Worm (Caenorhabditis elegans) whole organism, L1 larva: ENCODE data around the gene air-1.

Experiments used
- C04F5.9 ChIP-seq: sonication (generic microtip); optimal IDR thresholded peaks from 2 replicates; lab custom pipeline; 2016; ENCODE audit warnings: missing genetic modification characterization, missing compliant biosample characterization
- C16A3.4 ChIP-seq: fragments of 150-350 bp; optimal IDR thresholded peaks from 2 replicates; lab custom pipeline; 2014; ENCODE audit warnings: missing biosample characterization, missing genetic modification characterization
- Y116A8C.19 ChIP-seq: sonication (generic microtip); optimal IDR thresholded peaks from 2 replicates; lab custom pipeline; 2016; ENCODE audit warnings: missing compliant biosample characterization, missing genetic modification characterization, borderline replicate concordance
- aly-2 ChIP-seq: fragments of 150-350 bp; optimal IDR thresholded peaks from 2 replicates; lab custom pipeline; 2014; ENCODE audit warnings: missing biosample characterization, missing genetic modification characterization
- ama-1 ChIP-seq: fragments of 150-350 bp; optimal IDR thresholded peaks from 2 replicates; lab custom pipeline; 2014
- ceh-82 ChIP-seq, 3 experiments: fragments of 150-350 bp in 1 of 3; sonication (generic microtip) in 2 of 3; optimal IDR thresholded peaks; 2 replicates each; lab custom pipeline; 2014 to 2017; ENCODE audit warnings: missing biosample characterization in 3 of 3, missing genetic modification characterization in 3 of 3
- ceh-88 ChIP-seq: fragments of 200-800 bp; sonication (Bioruptor generic); IDR thresholded peaks from 2 replicates; pipeline ENCODE4 v1.3.6; 2022; ENCODE audit warnings: missing genetic modification characterization, missing compliant biosample characterization
- ceh-90 ChIP-seq: sonication (generic microtip); optimal IDR thresholded peaks from 2 replicates; lab custom pipeline; 2016; ENCODE audit warnings: missing genetic modification characterization, missing compliant biosample characterization
- dpl-1 ChIP-seq, 3 experiments: fragments of 150-350 bp in 2 of 3; sonication (generic microtip) in 1 of 3; optimal IDR thresholded peaks; 2 replicates each; lab custom pipeline; 2014 to 2017; ENCODE audit warnings: missing biosample characterization in 3 of 3, missing genetic modification characterization in 3 of 3, missing genetic modification reagents in 3 of 3
- dsc-1 ChIP-seq: sonication (generic microtip); optimal IDR thresholded peaks from 2 replicates; lab custom pipeline; 2016; ENCODE audit warnings: mild to moderate bottlenecking, missing genetic modification characterization, missing compliant biosample characterization
- efl-1 ChIP-seq, 4 experiments: fragments of 150-350 bp; optimal IDR thresholded peaks in 3 of 4; peaks in 1 of 4; 1 replicate in 1 of 4; 2 replicates in 3 of 4; lab custom pipeline; 2014; ENCODE audit warnings: missing biosample characterization in 2 of 4, missing genetic modification characterization in 2 of 4, missing genetic modification reagents in 2 of 4
- efl-3 ChIP-seq: fragments of 200-800 bp; sonication (Bioruptor generic); optimal IDR thresholded peaks from 2 replicates; lab custom pipeline; 2018; ENCODE audit warnings: mild to moderate bottlenecking, missing genetic modification characterization, missing compliant biosample characterization
- egl-13 ChIP-seq: sonication (generic microtip); optimal IDR thresholded peaks from 2 replicates; lab custom pipeline; 2016; ENCODE audit warnings: missing genotype, missing genetic modification reagents, missing genetic modification characterization, missing compliant biosample characterization
- fkh-4 ChIP-seq: sonication (generic microtip); optimal IDR thresholded peaks from 2 replicates; lab custom pipeline; 2016; ENCODE audit warnings: missing compliant biosample characterization, missing genetic modification characterization, borderline replicate concordance
- fos-1 ChIP-seq: fragments of 150-350 bp; optimal IDR thresholded peaks from 2 replicates; lab custom pipeline; 2014; ENCODE audit warnings: missing biosample characterization, missing genetic modification characterization
- grh-1 ChIP-seq: fragments of 200-800 bp; sonication (Bioruptor generic); IDR thresholded peaks from 2 replicates; pipeline ENCODE4 v1.3.6; 2022; ENCODE audit warnings: missing genetic modification reagents, missing genetic modification characterization, missing compliant biosample characterization
- hlh-17 ChIP-seq: fragments of 200-800 bp; sonication (Bioruptor generic); optimal IDR thresholded peaks from 2 replicates; lab custom pipeline; 2018; ENCODE audit warnings: missing genetic modification characterization, mild to moderate bottlenecking, missing compliant biosample characterization, moderate library complexity, borderline replicate concordance
- hlh-4 ChIP-seq: sonication (generic microtip); optimal IDR thresholded peaks from 2 replicates; lab custom pipeline; 2016; ENCODE audit warnings: mild to moderate bottlenecking, missing genetic modification characterization, missing compliant biosample characterization
- hpl-2 ChIP-seq: fragments of 150-350 bp; optimal IDR thresholded peaks from 2 replicates; lab custom pipeline; 2014; ENCODE audit warnings: missing biosample characterization, missing genetic modification reagents, missing genetic modification characterization
- irx-1 ChIP-seq: sonication (generic microtip); optimal IDR thresholded peaks from 2 replicates; lab custom pipeline; 2016; ENCODE audit warnings: missing genetic modification characterization, missing compliant biosample characterization
- isw-1 ChIP-seq: fragments of 200-800 bp; sonication (Bioruptor generic); IDR thresholded peaks from 2 replicates; pipeline ENCODE4 v1.3.6; 2022; ENCODE audit warnings: missing genetic modification characterization, missing compliant biosample characterization
- jun-1 ChIP-seq: fragments of 150-350 bp; optimal IDR thresholded peaks from 2 replicates; lab custom pipeline; 2014; ENCODE audit warnings: missing biosample characterization, missing genetic modification reagents, missing genetic modification characterization
- lin-13 ChIP-seq: fragments of 150-350 bp; optimal IDR thresholded peaks from 2 replicates; lab custom pipeline; 2014; ENCODE audit warnings: missing biosample characterization, missing genetic modification reagents, missing genetic modification characterization
- lin-14 ChIP-seq: fragments of 200-800 bp; sonication (Bioruptor generic); optimal IDR thresholded peaks from 2 replicates; lab custom pipeline; 2018; ENCODE audit warnings: mild to moderate bottlenecking, missing genetic modification characterization, moderate library complexity, missing compliant biosample characterization
- lin-15B ChIP-seq: fragments of 150-350 bp; sonication (generic microtip); optimal IDR thresholded peaks from 3 replicates; lab custom pipeline; 2014; ENCODE audit warnings: missing biosample characterization, missing genetic modification characterization
- lin-35 ChIP-seq, 2 experiments: fragments of 150-350 bp; optimal IDR thresholded peaks; 2 replicates each; lab custom pipeline; 2014; ENCODE audit warnings: missing biosample characterization in 2 of 2, missing genetic modification characterization in 2 of 2, missing genetic modification reagents in 2 of 2
- lin-39 ChIP-seq: fragments of 150-350 bp; optimal IDR thresholded peaks from 2 replicates; lab custom pipeline; 2014; ENCODE audit warnings: missing biosample characterization, missing genetic modification reagents, missing genetic modification characterization
- lir-3 ChIP-seq: sonication (generic microtip); optimal IDR thresholded peaks from 2 replicates; lab custom pipeline; 2016; ENCODE audit warnings: mild to moderate bottlenecking, missing genetic modification characterization, moderate library complexity, missing compliant biosample characterization; ENCODE audit not compliant: poor library complexity
- lsy-2 ChIP-seq, 2 experiments: fragments of 150-350 bp; optimal IDR thresholded peaks; 2 replicates each; lab custom pipeline; 2014; ENCODE audit warnings: missing biosample characterization in 2 of 2, missing genetic modification characterization in 2 of 2
- mdl-1 ChIP-seq, 2 experiments: fragments of 150-350 bp; optimal IDR thresholded peaks; 2 replicates each; lab custom pipeline; 2014 to 2017; ENCODE audit warnings: missing biosample characterization in 2 of 2, missing genetic modification characterization in 2 of 2, inconsistent platforms in 1 of 2
- mef-2 ChIP-seq: fragments of 150-350 bp; optimal IDR thresholded peaks from 2 replicates; lab custom pipeline; 2014; ENCODE audit warnings: missing biosample characterization, missing genetic modification characterization
- mep-1 ChIP-seq: fragments of 150-350 bp; optimal IDR thresholded peaks from 2 replicates; lab custom pipeline; 2014; ENCODE audit warnings: missing biosample characterization, missing genetic modification characterization
- nhr-12 ChIP-seq: sonication (generic microtip); optimal IDR thresholded peaks from 2 replicates; lab custom pipeline; 2017; ENCODE audit warnings: missing biosample characterization, missing genetic modification characterization
- nhr-19 ChIP-seq: fragments of 200-800 bp; sonication (Bioruptor generic); conservative IDR thresholded peaks from 2 replicates; pipeline ENCODE4 v1.3.6; 2022; ENCODE audit warnings: missing genetic modification characterization, missing compliant biosample characterization
- nhr-20 ChIP-seq: sonication (generic microtip); optimal IDR thresholded peaks from 2 replicates; lab custom pipeline; 2016; ENCODE audit warnings: mild to moderate bottlenecking, missing genetic modification characterization, missing compliant biosample characterization
- nhr-28 ChIP-seq: fragments of 150-350 bp; optimal IDR thresholded peaks from 2 replicates; lab custom pipeline; 2014; ENCODE audit warnings: missing biosample characterization, missing genetic modification characterization
- nhr-47 ChIP-seq: sonication (generic microtip); optimal IDR thresholded peaks from 2 replicates; lab custom pipeline; 2016; ENCODE audit warnings: mild to moderate bottlenecking, missing genetic modification characterization, moderate library complexity, missing compliant biosample characterization
- nhr-71 ChIP-seq: sonication (generic microtip); optimal IDR thresholded peaks from 2 replicates; lab custom pipeline; 2016; ENCODE audit warnings: mild to moderate bottlenecking, missing genetic modification characterization, moderate library complexity, missing compliant biosample characterization
- nhr-76 ChIP-seq: sonication (generic microtip); optimal IDR thresholded peaks from 2 replicates; lab custom pipeline; 2017; ENCODE audit warnings: missing biosample characterization, missing genetic modification characterization
- nhr-77 ChIP-seq: fragments of 150-350 bp; optimal IDR thresholded peaks from 2 replicates; lab custom pipeline; 2014; ENCODE audit warnings: missing biosample characterization, missing genetic modification characterization
- nhr-85 ChIP-seq: sonication (generic microtip); peaks from one replicate; lab custom pipeline; 2016; ENCODE audit warnings: missing genetic modification characterization, inconsistent platforms, missing compliant biosample characterization
- nhr-90 ChIP-seq: sonication (generic microtip); optimal IDR thresholded peaks from 2 replicates; lab custom pipeline; 2016; ENCODE audit warnings: mild to moderate bottlenecking, missing genetic modification characterization, missing compliant biosample characterization; ENCODE audit not compliant: poor library complexity
- rnt-1 ChIP-seq: sonication (generic microtip); optimal IDR thresholded peaks from 2 replicates; lab custom pipeline; 2016; ENCODE audit warnings: mild to moderate bottlenecking, missing genetic modification characterization, moderate library complexity, missing compliant biosample characterization
- snu-23 ChIP-seq: sonication (generic microtip); optimal IDR thresholded peaks from 2 replicates; lab custom pipeline; 2016; ENCODE audit warnings: missing genetic modification characterization, missing compliant biosample characterization
- sup-37 ChIP-seq: fragments of 200-800 bp; sonication (Bioruptor generic); optimal IDR thresholded peaks from 2 replicates; lab custom pipeline; 2018; ENCODE audit warnings: mild to moderate bottlenecking, missing genetic modification characterization, missing compliant biosample characterization
- swsn-7 ChIP-seq: sonication (generic microtip); optimal IDR thresholded peaks from 2 replicates; lab custom pipeline; 2016; ENCODE audit warnings: missing genetic modification characterization, missing compliant biosample characterization
- tbx-2 ChIP-seq: sonication (generic microtip); optimal IDR thresholded peaks from 2 replicates; lab custom pipeline; 2016; ENCODE audit warnings: missing genetic modification characterization, missing compliant biosample characterization
- vab-15 ChIP-seq: sonication (generic microtip); optimal IDR thresholded peaks from 2 replicates; lab custom pipeline; 2017; ENCODE audit warnings: missing genotype, mild to moderate bottlenecking, missing genetic modification characterization, missing compliant biosample characterization
- xbp-1 ChIP-seq: sonication (generic microtip); optimal IDR thresholded peaks from 2 replicates; lab custom pipeline; 2016; ENCODE audit warnings: missing genetic modification characterization, missing compliant biosample characterization
- zag-1 ChIP-seq: fragments of 150-350 bp; optimal IDR thresholded peaks from 2 replicates; lab custom pipeline; 2014; ENCODE audit warnings: missing biosample characterization, missing genetic modification characterization

Gene air-1

DNA sequence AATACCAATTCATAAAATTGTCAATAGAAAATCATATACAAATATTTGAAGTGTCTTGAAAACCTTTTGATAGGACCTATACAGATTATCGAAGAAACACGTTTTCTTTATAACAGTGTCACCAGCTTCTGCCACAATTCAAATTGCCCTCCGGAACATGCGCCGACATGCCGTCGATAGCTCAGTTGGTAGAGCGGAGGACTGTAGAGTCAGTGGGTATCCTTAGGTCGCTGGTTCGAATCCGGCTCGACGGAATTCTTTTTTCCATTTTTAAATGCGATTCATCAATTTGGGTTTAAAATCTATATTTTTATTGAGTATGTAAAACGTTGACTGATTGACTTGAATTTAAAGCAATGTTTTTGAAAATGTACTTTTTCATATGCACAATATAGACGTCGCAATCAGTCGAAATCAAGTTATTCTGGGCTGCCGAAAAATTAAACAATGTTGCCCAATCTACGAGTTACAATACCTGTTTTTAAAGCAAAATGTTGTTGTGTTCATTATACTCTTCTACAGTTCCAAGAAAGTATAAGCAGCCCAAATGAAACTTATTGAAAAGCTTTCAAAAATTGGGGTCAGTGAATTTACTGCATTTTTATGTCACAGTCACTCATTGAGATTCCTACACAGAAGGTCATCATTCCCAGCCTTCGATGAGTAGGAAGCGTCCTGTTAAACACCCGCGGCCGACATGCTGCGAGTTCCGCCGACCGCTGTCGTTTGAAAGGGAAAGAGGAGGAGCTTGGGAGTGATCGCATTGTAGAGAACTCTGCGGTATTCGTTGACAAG, 26.2 kb downstream of the air-1 start:
- peak; percentile 90 for TF ChIP-seq nhr-47 (tag; lab: Kevin White, UChicago)
- TF ChIP-seq dsc-1, result peak; percentile 67
- TF ChIP-seq nhr-90 (tag; lab: Kevin White, UChicago), result peak; percentile 96
- TF ChIP-seq hlh-17 (GFP tag; lab: Kevin White, UChicago), result no peak
- no peak for TF ChIP-seq ceh-90 (tag; lab: Kevin White, UChicago)
- no peak for TF ChIP-seq lin-15B (tag; lab: Kevin White, UChicago)
- TF ChIP-seq nhr-28, result no peak
- no peak for TF ChIP-seq vab-15 (tag; lab: Kevin White, UChicago)
- TF ChIP-seq ceh-88 (GFP tag; lab: Robert Waterston, UW), result no peak
- peak; percentile 18 for TF ChIP-seq fkh-4
- peak; percentile 90 for TF ChIP-seq nhr-71
- peak; percentile 54 for TF ChIP-seq hpl-2 (GFP tag; lab: Kevin White, UChicago)
- peak; percentile 81 for TF ChIP-seq snu-23
- no peak for TF ChIP-seq zag-1 (tag; lab: Kevin White, UChicago)
- TF ChIP-seq nhr-20, result peak; percentile 84
- TF ChIP-seq lin-39, result peak; percentile 81
- peak; percentile 62 for TF ChIP-seq xbp-1
- peak; percentile 34 for TF ChIP-seq sup-37
- TF ChIP-seq irx-1 (tag; lab: Kevin White, UChicago), result peak; percentile 66
- TF ChIP-seq tbx-2 (tag; lab: Kevin White, UChicago), result peak; percentile 59
- peak; percentile 61 for TF ChIP-seq lin-13 (GFP tag; lab: Kevin White, UChicago)
- peak; percentile 88 for TF ChIP-seq nhr-19
- peak; percentile 13 for TF ChIP-seq C16A3.4 (tag; lab: Kevin White, UChicago)
- peak in 1 of 2 experiments; percentile 9 for TF ChIP-seq mdl-1 (tag; optimal IDR thresholded peaks at IDR 0.05; lab: Kevin White, UChicago)
- peak; percentile 18 to 70 for TF ChIP-seq lsy-2 (tag; optimal IDR thresholded peaks at IDR 0.05; lab: Kevin White, UChicago)
- no peak for TF ChIP-seq hlh-4 (tag; lab: Kevin White, UChicago)
- peak; percentile 66; the same call in 1 of the 2 replicates for TF ChIP-seq grh-1 (GFP tag; lab: Robert Waterston, UW)
- TF ChIP-seq efl-3 (GFP tag; lab: Kevin White, UChicago), result peak; percentile 36
- peak; percentile 71 for TF ChIP-seq fos-1 (tag; lab: Kevin White, UChicago)
- peak; percentile 38 to 66 for TF ChIP-seq efl-1 (optimal IDR thresholded peaks at IDR 0.05; lab: Kevin White, UChicago)
- peak in 1 of 2 experiments; percentile 97 for TF ChIP-seq efl-1 (GFP tag; optimal IDR thresholded peaks at IDR 0.05 in 1 of 2; lab: Kevin White, UChicago)
- peak in 1 of 2 experiments; percentile 62 for TF ChIP-seq lin-35 (GFP tag; optimal IDR thresholded peaks at IDR 0.05; lab: Kevin White, UChicago)
- no peak for TF ChIP-seq nhr-12 (tag; lab: Kevin White, UChicago)
- TF ChIP-seq rnt-1 (tag; lab: Kevin White, UChicago), result peak; percentile 95
- peak; percentile 86 for TF ChIP-seq swsn-7 (tag; lab: Kevin White, UChicago)
- no peak for TF ChIP-seq egl-13 (tag; lab: Kevin White, UChicago)
- peak in 2 of 3 experiments; percentile 19 to 24 for TF ChIP-seq dpl-1 (GFP tag; optimal IDR thresholded peaks at IDR 0.05; lab: Kevin White, UChicago)
- TF ChIP-seq jun-1, result peak; percentile 54
- TF ChIP-seq mep-1 (tag; lab: Kevin White, UChicago), result peak; percentile 68
- TF ChIP-seq nhr-76 (tag; lab: Kevin White, UChicago), result peak; percentile 6
- TF ChIP-seq ceh-82 (tag; optimal IDR thresholded peaks at IDR 0.05; lab: Kevin White, UChicago), result peak; percentile 47 to 55 (median 54)
- no peak for TF ChIP-seq isw-1
- peak; percentile 85 for TF ChIP-seq lin-14
- no peak for TF ChIP-seq Y116A8C.19 (tag; lab: Kevin White, UChicago)
- TF ChIP-seq lir-3 (tag; lab: Kevin White, UChicago), result peak; percentile 23
- peak; percentile 19 for TF ChIP-seq C04F5.9 (tag; lab: Kevin White, UChicago)
- peak; percentile 79 for TF ChIP-seq nhr-77 (tag; lab: Kevin White, UChicago)
- TF ChIP-seq ama-1 (lab: Kevin White, UChicago), result peak; percentile 90
- no peak for TF ChIP-seq mef-2 (tag; lab: Kevin White, UChicago)
- peak; percentile 92 for TF ChIP-seq nhr-85 (tag; lab: Kevin White, UChicago)
- peak; percentile 73 for TF ChIP-seq aly-2 (tag; lab: Kevin White, UChicago)
